Worm (Caenorhabditis elegans) whole organism, L2 larva: ENCODE measurements around the gene nmad-1.

Experiments
- C34F6.9 ChIP-seq: fragments of 150-350 bp; optimal IDR thresholded peaks from 2 replicates; lab custom pipeline; 2014; ENCODE audit warnings: missing biosample characterization, missing genetic modification characterization
- F13H6.1 ChIP-seq: sonication (generic microtip); optimal IDR thresholded peaks from 2 replicates; lab custom pipeline; 2016; ENCODE audit warnings: missing genetic modification characterization, missing compliant biosample characterization
- R02D3.7 ChIP-seq: fragments of 150-350 bp; optimal IDR thresholded peaks from 2 replicates; lab custom pipeline; 2014; ENCODE audit warnings: missing biosample characterization, missing genetic modification characterization
- Y55F3AM.14 ChIP-seq: fragments of 200-800 bp; sonication (Bioruptor generic); optimal IDR thresholded peaks from 2 replicates; lab custom pipeline; 2018; ENCODE audit warnings: mild to moderate bottlenecking, missing genetic modification characterization, missing compliant biosample characterization
- ZK546.5 ChIP-seq: sonication (generic microtip); optimal IDR thresholded peaks from 2 replicates; lab custom pipeline; 2017; ENCODE audit warnings: missing biosample characterization, missing genetic modification characterization
- alr-1 ChIP-seq: fragments of 150-350 bp; optimal IDR thresholded peaks from 2 replicates; lab custom pipeline; 2014; ENCODE audit warnings: missing biosample characterization, missing genetic modification characterization
- aly-2 ChIP-seq: fragments of 150-350 bp; optimal IDR thresholded peaks from 2 replicates; lab custom pipeline; 2014; ENCODE audit warnings: missing biosample characterization, missing genetic modification characterization
- ama-1 ChIP-seq: fragments of 150-350 bp; optimal IDR thresholded peaks from 2 replicates; lab custom pipeline; 2018; ENCODE audit warnings: inconsistent platforms
- blmp-1 ChIP-seq: sonication (generic microtip); optimal IDR thresholded peaks from 2 replicates; lab custom pipeline; 2017; ENCODE audit warnings: missing genetic modification characterization, mild to moderate bottlenecking, missing compliant biosample characterization, antibody characterized with exemption, moderate library complexity; ENCODE audit not compliant: insufficient read depth
- ceh-16 ChIP-seq: fragments of 150-350 bp; optimal IDR thresholded peaks from 2 replicates; lab custom pipeline; 2014; ENCODE audit warnings: missing biosample characterization, missing genetic modification characterization
- ceh-82 ChIP-seq: fragments of 150-350 bp; optimal IDR thresholded peaks from 2 replicates; lab custom pipeline; 2014; ENCODE audit warnings: missing biosample characterization, missing genetic modification characterization
- crh-2 ChIP-seq: sonication (generic microtip); optimal IDR thresholded peaks from 2 replicates; lab custom pipeline; 2017; ENCODE audit warnings: missing biosample characterization, missing genetic modification characterization
- dmd-4 ChIP-seq: sonication (generic microtip); optimal IDR thresholded peaks from 2 replicates; lab custom pipeline; 2017; ENCODE audit warnings: missing biosample characterization, missing genetic modification characterization
- egl-27 ChIP-seq: sonication (generic microtip); optimal IDR thresholded peaks from 3 replicates; lab custom pipeline; 2017; ENCODE audit warnings: missing biosample characterization, missing genetic modification reagents, missing genetic modification characterization
- elt-1 ChIP-seq: fragments of 150-350 bp; optimal IDR thresholded peaks from 2 replicates; lab custom pipeline; 2014; ENCODE audit warnings: missing biosample characterization, missing genetic modification characterization
- elt-3 ChIP-seq: sonication (generic microtip); optimal IDR thresholded peaks from 2 replicates; lab custom pipeline; 2017; ENCODE audit warnings: missing biosample characterization, missing genetic modification characterization
- fos-1 ChIP-seq: fragments of 150-350 bp; optimal IDR thresholded peaks from 2 replicates; lab custom pipeline; 2014; ENCODE audit warnings: missing biosample characterization, missing genetic modification characterization
- gmeb-1 ChIP-seq: fragments of 150-350 bp; optimal IDR thresholded peaks from 2 replicates; lab custom pipeline; 2014; ENCODE audit warnings: missing biosample characterization, missing genetic modification characterization
- lin-11 ChIP-seq: fragments of 150-350 bp; sonication (generic microtip); optimal IDR thresholded peaks from 2 replicates; lab custom pipeline; 2014; ENCODE audit warnings: missing biosample characterization, missing genetic modification characterization, inconsistent platforms, mixed read lengths
- lin-13 ChIP-seq: fragments of 150-350 bp; optimal IDR thresholded peaks from 2 replicates; lab custom pipeline; 2014; ENCODE audit warnings: missing biosample characterization, missing genetic modification reagents, missing genetic modification characterization
- lin-39 ChIP-seq: fragments of 150-350 bp; optimal IDR thresholded peaks from 2 replicates; lab custom pipeline; 2014; ENCODE audit warnings: missing biosample characterization, missing genetic modification reagents, missing genetic modification characterization
- lsy-2 ChIP-seq, 2 experiments: fragments of 150-350 bp in 1 of 2; sonication (generic microtip) in 1 of 2; optimal IDR thresholded peaks; 2 replicates each; lab custom pipeline; 2014 to 2017; ENCODE audit warnings: missing biosample characterization in 2 of 2, missing genetic modification characterization in 2 of 2
- mab-5 ChIP-seq: fragments of 150-350 bp; optimal IDR thresholded peaks from 2 replicates; lab custom pipeline; 2014; ENCODE audit warnings: missing biosample characterization, missing genetic modification characterization
- mbf-1 ChIP-seq: sonication (generic microtip); optimal IDR thresholded peaks from 2 replicates; lab custom pipeline; 2017; ENCODE audit warnings: missing biosample characterization, missing genetic modification characterization
- mdl-1 ChIP-seq, 2 experiments: fragments of 150-350 bp in 1 of 2; sonication (generic microtip) in 1 of 2; optimal IDR thresholded peaks; 2 replicates each; lab custom pipeline; 2017; ENCODE audit warnings: missing biosample characterization in 2 of 2, missing genetic modification characterization in 2 of 2
- nhr-10 ChIP-seq: sonication (generic microtip); optimal IDR thresholded peaks from 2 replicates; lab custom pipeline; 2017; ENCODE audit warnings: missing biosample characterization, missing genetic modification characterization
- nhr-11 ChIP-seq: fragments of 150-350 bp; optimal IDR thresholded peaks from 2 replicates; lab custom pipeline; 2014; ENCODE audit warnings: missing biosample characterization, missing genetic modification characterization
- nhr-12 ChIP-seq: fragments of 150-350 bp; optimal IDR thresholded peaks from 2 replicates; lab custom pipeline; 2014; ENCODE audit warnings: missing biosample characterization, missing genetic modification characterization
- nhr-129 ChIP-seq: fragments of 150-350 bp; optimal IDR thresholded peaks from 2 replicates; lab custom pipeline; 2014; ENCODE audit warnings: missing biosample characterization, missing genetic modification characterization
- nhr-21 ChIP-seq: fragments of 150-350 bp; optimal IDR thresholded peaks from 2 replicates; lab custom pipeline; 2014; ENCODE audit warnings: missing biosample characterization, missing genetic modification characterization
- nhr-23 ChIP-seq: fragments of 150-350 bp; optimal IDR thresholded peaks from 2 replicates; lab custom pipeline; 2014; ENCODE audit warnings: missing biosample characterization, missing genetic modification reagents, missing genetic modification characterization
- nhr-237 ChIP-seq: fragments of 150-350 bp; optimal IDR thresholded peaks from 2 replicates; lab custom pipeline; 2014; ENCODE audit warnings: missing biosample characterization, missing genetic modification characterization
- nhr-25 ChIP-seq: fragments of 150-350 bp; sonication (generic microtip); optimal IDR thresholded peaks from 3 replicates; lab custom pipeline; 2014; ENCODE audit warnings: missing biosample characterization, missing genetic modification characterization
- nhr-6 ChIP-seq: fragments of 150-350 bp; optimal IDR thresholded peaks from 2 replicates; lab custom pipeline; 2014; ENCODE audit warnings: missing biosample characterization, missing genetic modification characterization
- nhr-77 ChIP-seq: fragments of 150-350 bp; optimal IDR thresholded peaks from 2 replicates; lab custom pipeline; 2014; ENCODE audit warnings: missing biosample characterization, missing genetic modification characterization
- peb-1 ChIP-seq: fragments of 150-350 bp; optimal IDR thresholded peaks from 2 replicates; lab custom pipeline; 2014; ENCODE audit warnings: missing biosample characterization, missing genetic modification characterization
- sem-4 ChIP-seq: fragments of 150-350 bp; optimal IDR thresholded peaks from 2 replicates; lab custom pipeline; 2014; ENCODE audit warnings: missing biosample characterization, missing genetic modification reagents, missing genetic modification characterization
- skn-1 ChIP-seq: sonication (generic microtip); optimal IDR thresholded peaks from 2 replicates; lab custom pipeline; 2017; ENCODE audit warnings: missing biosample characterization, missing genetic modification characterization
- sma-3 ChIP-seq: sonication (generic microtip); optimal IDR thresholded peaks from 2 replicates; lab custom pipeline; 2016; ENCODE audit warnings: missing genetic modification reagents, missing genetic modification characterization, missing compliant biosample characterization
- sma-9 ChIP-seq, 2 experiments: fragments of 150-350 bp in 1 of 2; sonication (generic microtip) in 1 of 2; optimal IDR thresholded peaks; 2 replicates each; lab custom pipeline; 2014 to 2016; ENCODE audit warnings: missing genetic modification characterization in 2 of 2, mild to moderate bottlenecking in 1 of 2, missing biosample characterization in 1 of 2, missing compliant biosample characterization in 1 of 2, missing genetic modification reagents in 1 of 2, moderate library complexity in 1 of 2
- snpc-4 ChIP-seq: fragments of 150-350 bp; optimal IDR thresholded peaks from 2 replicates; lab custom pipeline; 2014; ENCODE audit warnings: missing biosample characterization, missing genetic modification characterization
- unc-39 ChIP-seq: fragments of 150-350 bp; optimal IDR thresholded peaks from 2 replicates; lab custom pipeline; 2014; ENCODE audit warnings: missing biosample characterization, missing genetic modification characterization
- unc-55 ChIP-seq: fragments of 150-350 bp; sonication (generic microtip); optimal IDR thresholded peaks from 3 replicates; lab custom pipeline; 2014; ENCODE audit warnings: missing biosample characterization, missing genetic modification reagents, missing genetic modification characterization
- unc-62 ChIP-seq: fragments of 150-350 bp; optimal IDR thresholded peaks from 2 replicates; lab custom pipeline; 2014; ENCODE audit warnings: missing biosample characterization, missing genetic modification reagents, missing genetic modification characterization
- zag-1 ChIP-seq: fragments of 150-350 bp; optimal IDR thresholded peaks from 2 replicates; lab custom pipeline; 2014; ENCODE audit warnings: missing biosample characterization, missing genetic modification characterization
- ztf-1 ChIP-seq: fragments of 200-800 bp; sonication (Bioruptor generic); conservative IDR thresholded peaks from 2 replicates; pipeline ENCODE4 v1.3.6; 2022; ENCODE audit warnings: missing genetic modification characterization, missing compliant biosample characterization
- ztf-11 ChIP-seq: sonication (generic microtip); optimal IDR thresholded peaks from 2 replicates; lab custom pipeline; 2017; ENCODE audit warnings: missing biosample characterization, missing genetic modification characterization
- ztf-4 ChIP-seq: fragments of 150-350 bp; optimal IDR thresholded peaks from 2 replicates; lab custom pipeline; 2014; ENCODE audit warnings: missing biosample characterization, missing genetic modification characterization

nmad-1 gene

DNA sequence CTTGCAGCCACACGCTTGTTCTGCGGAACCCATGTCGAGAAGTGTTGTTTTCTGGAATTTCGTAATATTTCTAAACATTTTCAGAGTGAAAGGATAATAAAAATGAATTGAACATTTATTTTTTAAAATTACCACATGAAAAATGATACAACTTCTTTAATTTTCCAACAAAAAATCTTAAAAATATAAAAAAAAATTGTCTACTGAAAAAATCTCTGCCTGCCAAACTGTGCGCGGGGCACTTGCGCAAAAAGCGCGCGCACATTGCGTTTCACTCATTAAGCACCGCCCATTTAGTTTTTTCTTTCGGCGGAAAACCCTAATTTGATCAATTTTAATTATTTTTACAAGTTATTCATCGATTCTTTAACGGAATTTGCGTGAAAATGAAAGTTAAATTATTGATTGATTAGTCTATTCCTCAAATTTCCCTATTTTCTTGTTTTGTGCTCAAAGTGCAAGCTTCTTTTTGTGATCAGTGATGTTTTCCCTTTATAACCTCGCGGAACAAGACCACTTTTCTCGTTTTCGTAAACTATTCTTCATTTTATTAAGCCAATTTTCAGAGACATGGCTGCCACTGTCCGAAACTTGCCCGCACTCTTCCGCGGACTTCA lies at the start of gene nmad-1, which contains the start of gene hach-1:
Gene nmad-1, minus strand, starts transcription at position 51 of the 617 bp plus-strand sequence.
Gene hach-1, plus strand, starts transcription at position 567 of the 617 bp plus-strand sequence.
- no peak for TF ChIP-seq nhr-23 (tag; lab: Kevin White, UChicago)
- TF ChIP-seq snpc-4 (tag; lab: Kevin White, UChicago): peak; percentile 47
- TF ChIP-seq gmeb-1 (tag; lab: Kevin White, UChicago): peak; percentile 79
- no peak for TF ChIP-seq nhr-6
- peak; percentile 88 for TF ChIP-seq sem-4
- TF ChIP-seq nhr-21 (tag; lab: Kevin White, UChicago): peak; percentile 14
- TF ChIP-seq lin-11: peak; percentile 58
- no peak for TF ChIP-seq ZK546.5 (tag; lab: Kevin White, UChicago)
- peak; percentile 76 for TF ChIP-seq skn-1 (tag; lab: Kevin White, UChicago)
- TF ChIP-seq elt-1 (tag; lab: Kevin White, UChicago): no peak
- no peak for TF ChIP-seq ceh-16
- TF ChIP-seq unc-39 (tag; lab: Kevin White, UChicago): no peak
- TF ChIP-seq Y55F3AM.14 (GFP tag; lab: Kevin White, UChicago): no peak
- peak; percentile 69 for TF ChIP-seq mab-5 (tag; lab: Kevin White, UChicago)
- TF ChIP-seq nhr-129 (tag; lab: Kevin White, UChicago): peak; percentile 27
- no peak for TF ChIP-seq lin-39 (tag; lab: Kevin White, UChicago)
- no peak for TF ChIP-seq ceh-82 (tag; lab: Kevin White, UChicago)
- TF ChIP-seq sma-3: peak; percentile 85
- TF ChIP-seq ztf-1 (GFP tag; lab: Robert Waterston, UW): no peak
- TF ChIP-seq nhr-12: no peak
- TF ChIP-seq mbf-1 (tag; lab: Kevin White, UChicago): no peak
- peak; percentile 39 for TF ChIP-seq blmp-1
- TF ChIP-seq nhr-11 (tag; lab: Kevin White, UChicago): peak; percentile 10
- peak; percentile 52 for TF ChIP-seq C34F6.9 (tag; lab: Kevin White, UChicago)
- peak; percentile 61 for TF ChIP-seq lin-13
- peak; percentile 87 for TF ChIP-seq sma-9 (GFP tag; optimal IDR thresholded peaks at IDR 0.05; lab: Kevin White, UChicago)
- no peak for TF ChIP-seq sma-9 (tag; optimal IDR thresholded peaks at IDR 0.05; lab: Kevin White, UChicago)
- TF ChIP-seq peb-1 (tag; lab: Kevin White, UChicago): no peak
- no peak for TF ChIP-seq zag-1 (tag; lab: Kevin White, UChicago)
- no peak for TF ChIP-seq nhr-77
- TF ChIP-seq ztf-4 (tag; lab: Kevin White, UChicago): peak; percentile 56
- TF ChIP-seq ama-1 (lab: Kevin White, UChicago): no peak
- no peak for TF ChIP-seq R02D3.7 (tag; lab: Kevin White, UChicago)
- peak; percentile 77 for TF ChIP-seq unc-55
- no peak for TF ChIP-seq nhr-237 (tag; lab: Kevin White, UChicago)
- TF ChIP-seq nhr-25: peak; percentile 70
- no peak for TF ChIP-seq egl-27 (tag; lab: Kevin White, UChicago)
- TF ChIP-seq F13H6.1 (tag; lab: Kevin White, UChicago): peak; percentile 85
- no peak for TF ChIP-seq elt-3 (tag; lab: Kevin White, UChicago)
- peak; percentile 40 for TF ChIP-seq crh-2 (tag; lab: Kevin White, UChicago)
- no peak for TF ChIP-seq aly-2 (tag; lab: Kevin White, UChicago)
- no peak for TF ChIP-seq alr-1 (tag; lab: Kevin White, UChicago)
- TF ChIP-seq ztf-11 (tag; lab: Kevin White, UChicago): no peak
- TF ChIP-seq unc-62 (GFP tag; lab: Kevin White, UChicago): no peak
- TF ChIP-seq dmd-4: no peak
- no peak for TF ChIP-seq nhr-10
- TF ChIP-seq lsy-2 (tag; optimal IDR thresholded peaks at IDR 0.05; lab: Kevin White, UChicago): peak; percentile 20 to 85
- TF ChIP-seq fos-1 (tag; lab: Kevin White, UChicago): peak; percentile 28
- TF ChIP-seq mdl-1 (tag; optimal IDR thresholded peaks at IDR 0.05; lab: Kevin White, UChicago): no peak
